Worm (Caenorhabditis elegans) whole organism, mixed stage, embryonic: ENCODE results near the gene W05B2.2.

Experiments used
- M03D4.4 ChIP-seq: sonication (generic microtip); optimal IDR thresholded peaks from 2 replicates; lab custom pipeline; 2017; ENCODE audit warnings: mild to moderate bottlenecking, missing genetic modification characterization, missing compliant biosample characterization
- bed-3 ChIP-seq: fragments of 200-800 bp; sonication (Bioruptor generic); optimal IDR thresholded peaks from 3 replicates; lab custom pipeline; 2018; ENCODE audit warnings: mild to moderate bottlenecking, missing genetic modification characterization, moderate library complexity, missing compliant biosample characterization
- blmp-1 ChIP-seq: fragments of 150-350 bp; optimal IDR thresholded peaks from 2 replicates; lab custom pipeline; 2014; ENCODE audit warnings: missing biosample characterization, missing genetic modification characterization
- ceh-39 ChIP-seq: fragments of 150-350 bp; optimal IDR thresholded peaks from 2 replicates; lab custom pipeline; 2014; ENCODE audit warnings: missing biosample characterization, missing genetic modification characterization
- ceh-43 ChIP-seq: fragments of 200-800 bp; sonication (Bioruptor generic); optimal IDR thresholded peaks from 2 replicates; lab custom pipeline; 2018; ENCODE audit warnings: mild to moderate bottlenecking, missing genetic modification characterization, moderate library complexity, missing compliant biosample characterization
- ceh-83 ChIP-seq: fragments of 200-800 bp; sonication (Bioruptor generic); optimal IDR thresholded peaks from 2 replicates; lab custom pipeline; 2018; ENCODE audit warnings: mild to moderate bottlenecking, missing genetic modification characterization, missing compliant biosample characterization
- ces-1 ChIP-seq: fragments of 150-350 bp; optimal IDR thresholded peaks from 2 replicates; lab custom pipeline; 2014; ENCODE audit warnings: missing biosample characterization, missing genetic modification reagents, missing genetic modification characterization
- cnd-1 ChIP-seq: fragments of 200-800 bp; sonication (Bioruptor generic); optimal IDR thresholded peaks from 2 replicates; lab custom pipeline; 2018; ENCODE audit warnings: mild to moderate bottlenecking, missing genetic modification characterization, missing compliant biosample characterization
- drap-1 ChIP-seq: fragments of 200-800 bp; sonication (Bioruptor generic); optimal IDR thresholded peaks from 3 replicates; lab custom pipeline; 2018; ENCODE audit warnings: mild to moderate bottlenecking, missing genetic modification characterization, missing compliant biosample characterization
- elt-1 ChIP-seq: sonication (generic microtip); optimal IDR thresholded peaks from 2 replicates; lab custom pipeline; 2017; ENCODE audit warnings: missing genetic modification characterization, mild to moderate bottlenecking, missing compliant biosample characterization, antibody characterized with exemption, moderate library complexity, borderline replicate concordance; ENCODE audit not compliant: insufficient read depth
- elt-3 ChIP-seq: fragments of 150-350 bp; optimal IDR thresholded peaks from 2 replicates; lab custom pipeline; 2014; ENCODE audit warnings: missing biosample characterization, missing genetic modification characterization
- flh-1 ChIP-seq: fragments of 200-800 bp; sonication (Bioruptor generic); optimal IDR thresholded peaks from 2 replicates; lab custom pipeline; 2018; ENCODE audit warnings: mild to moderate bottlenecking, missing genetic modification characterization, moderate library complexity, missing compliant biosample characterization
- ham-2 ChIP-seq: fragments of 200-800 bp; sonication (Bioruptor generic); optimal IDR thresholded peaks from 2 replicates; lab custom pipeline; 2018; ENCODE audit warnings: mild to moderate bottlenecking, missing genetic modification characterization, missing compliant biosample characterization
- hlh-1 ChIP-seq: fragments of 150-350 bp; optimal IDR thresholded peaks from 2 replicates; lab custom pipeline; 2014; ENCODE audit warnings: missing biosample characterization, missing genetic modification reagents, missing genetic modification characterization
- lin-13 ChIP-seq: fragments of 150-350 bp; optimal IDR thresholded peaks from 2 replicates; lab custom pipeline; 2014; ENCODE audit warnings: missing biosample characterization, missing genetic modification characterization
- lin-32 ChIP-seq: fragments of 200-800 bp; sonication (Bioruptor generic); optimal IDR thresholded peaks from 2 replicates; lab custom pipeline; 2018; ENCODE audit warnings: mild to moderate bottlenecking, missing genetic modification characterization, missing compliant biosample characterization
- lsy-2 ChIP-seq: fragments of 150-350 bp; optimal IDR thresholded peaks from 2 replicates; lab custom pipeline; 2014; ENCODE audit warnings: missing biosample characterization, missing genetic modification characterization
- mab-5 ChIP-seq: fragments of 150-350 bp; optimal IDR thresholded peaks from 2 replicates; lab custom pipeline; 2014; ENCODE audit warnings: missing biosample characterization, missing genetic modification characterization
- mep-1 ChIP-seq: fragments of 150-350 bp; optimal IDR thresholded peaks from 2 replicates; lab custom pipeline; 2017; ENCODE audit warnings: missing biosample characterization, missing genetic modification reagents, missing genetic modification characterization, inconsistent platforms
- mls-2 ChIP-seq: sonication (generic microtip); optimal IDR thresholded peaks from 2 replicates; lab custom pipeline; 2016; ENCODE audit warnings: mild to moderate bottlenecking, missing genetic modification characterization, moderate library complexity, missing compliant biosample characterization
- nhr-12 ChIP-seq: fragments of 150-350 bp; optimal IDR thresholded peaks from 2 replicates; lab custom pipeline; 2014; ENCODE audit warnings: missing biosample characterization, missing genetic modification characterization
- nhr-2 ChIP-seq: fragments of 150-350 bp; optimal IDR thresholded peaks from 2 replicates; lab custom pipeline; 2014; ENCODE audit warnings: missing biosample characterization, missing genetic modification characterization
- nhr-237 ChIP-seq: fragments of 150-350 bp; optimal IDR thresholded peaks from 2 replicates; lab custom pipeline; 2014; ENCODE audit warnings: missing biosample characterization, missing genetic modification characterization
- nhr-28 ChIP-seq: fragments of 150-350 bp; optimal IDR thresholded peaks from 2 replicates; lab custom pipeline; 2014; ENCODE audit warnings: missing biosample characterization, missing genetic modification characterization
- nhr-76 ChIP-seq: sonication (generic microtip); optimal IDR thresholded peaks from 2 replicates; lab custom pipeline; 2017; ENCODE audit warnings: missing biosample characterization, missing genetic modification characterization
- pha-4 ChIP-seq: fragments of 150-350 bp; optimal IDR thresholded peaks from 2 replicates; lab custom pipeline; 2018; ENCODE audit warnings: missing biosample characterization, missing genetic modification reagents, missing genetic modification characterization
- sem-2 ChIP-seq: fragments of 200-800 bp; sonication (Bioruptor generic); optimal IDR thresholded peaks from 2 replicates; lab custom pipeline; 2018; ENCODE audit warnings: mild to moderate bottlenecking, missing genetic modification characterization, missing compliant biosample characterization
- snpc-4 ChIP-seq: fragments of 150-350 bp; optimal IDR thresholded peaks from 2 replicates; lab custom pipeline; 2014; ENCODE audit warnings: missing biosample characterization, missing genetic modification characterization
- sptf-1 ChIP-seq: sonication (generic microtip); optimal IDR thresholded peaks from 2 replicates; lab custom pipeline; 2017; ENCODE audit warnings: mild to moderate bottlenecking, missing genetic modification characterization, moderate library complexity, missing compliant biosample characterization
- tbx-8 ChIP-seq: fragments of 200-800 bp; sonication (Bioruptor generic); optimal IDR thresholded peaks from 2 replicates; lab custom pipeline; 2018; ENCODE audit warnings: mild to moderate bottlenecking, missing genetic modification characterization, moderate library complexity, missing compliant biosample characterization
- unc-39 ChIP-seq: fragments of 150-350 bp; optimal IDR thresholded peaks from 2 replicates; lab custom pipeline; 2014; ENCODE audit warnings: missing biosample characterization, missing genetic modification characterization
- unc-62 ChIP-seq: fragments of 150-350 bp; optimal IDR thresholded peaks from 2 replicates; lab custom pipeline; 2014; ENCODE audit warnings: missing biosample characterization, missing genetic modification reagents, missing genetic modification characterization
- zip-8 ChIP-seq: fragments of 150-350 bp; optimal IDR thresholded peaks from 2 replicates; lab custom pipeline; 2014; ENCODE audit warnings: missing biosample characterization, missing genetic modification characterization
- ztf-11 ChIP-seq: fragments of 150-350 bp; optimal IDR thresholded peaks from 2 replicates; lab custom pipeline; 2014; ENCODE audit warnings: missing biosample characterization, missing genetic modification characterization

W05B2.2 gene

ce11 chrIII:11007552-11008272 is 40.8 kb upstream of the W05B2.2 start, which contains the start of the genes fipr-17 and Y48A6B.3:
TSS of gene fipr-17 (minus strand) at chrIII:11007602.
TSS of gene Y48A6B.3 (plus strand) at chrIII:11008222.
- TF ChIP-seq nhr-12 (tag; lab: Kevin White, UChicago) (no peak), ham-2 (GFP tag; lab: Kevin White, UChicago) (no peak), sptf-1 (tag; lab: Kevin White, UChicago) (peak; percentile 47), ceh-43 (GFP tag; lab: Kevin White, UChicago) (no peak), pha-4 (peak; percentile 64), nhr-76 (tag; lab: Kevin White, UChicago) (no peak), M03D4.4 (tag; lab: Kevin White, UChicago) (no peak), nhr-237 (tag; lab: Kevin White, UChicago) (peak; percentile 91), ceh-39 (tag; lab: Kevin White, UChicago) (peak; percentile 85), cnd-1 (no peak), lsy-2 (tag; lab: Kevin White, UChicago) (peak; percentile 84), lin-13 (tag; lab: Kevin White, UChicago) (peak; percentile 71), unc-62 (GFP tag; lab: Kevin White, UChicago) (peak; percentile 6), mep-1 (peak; percentile 91), blmp-1 (tag; lab: Kevin White, UChicago) (peak; percentile 36), ces-1 (peak; percentile 87), hlh-1 (tag; lab: Kevin White, UChicago) (peak; percentile 3)

- TF ChIP-seq zip-8 (tag; lab: Kevin White, UChicago) = no peak
- TF ChIP-seq bed-3 = no peak
- no peak for TF ChIP-seq unc-62 (GFP tag; lab: Kevin White, UChicago)
- no peak for TF ChIP-seq ces-1
- no peak for TF ChIP-seq ceh-83
- TF ChIP-seq nhr-76 (tag; lab: Kevin White, UChicago) = no peak
- no peak for TF ChIP-seq blmp-1 (tag; lab: Kevin White, UChicago)
- no peak for TF ChIP-seq mep-1
- no peak for TF ChIP-seq ceh-43 (GFP tag; lab: Kevin White, UChicago)
- TF ChIP-seq cnd-1 = no peak
- no peak for TF ChIP-seq ceh-39 (tag; lab: Kevin White, UChicago)
- no peak for TF ChIP-seq hlh-1 (tag; lab: Kevin White, UChicago)
- TF ChIP-seq lin-32 (GFP tag; lab: Kevin White, UChicago) = no peak
- TF ChIP-seq mls-2 (tag; lab: Kevin White, UChicago) = no peak
- no peak for TF ChIP-seq snpc-4 (tag; lab: Kevin White, UChicago)
- TF ChIP-seq nhr-12 (tag; lab: Kevin White, UChicago) = no peak
- no peak for TF ChIP-seq lin-13 (tag; lab: Kevin White, UChicago)
- TF ChIP-seq flh-1 (GFP tag; lab: Kevin White, UChicago) = no peak
- no peak for TF ChIP-seq ham-2 (GFP tag; lab: Kevin White, UChicago)
- TF ChIP-seq, all 35 proteins: peak for 0
These were observed 35.9 kb upstream of the W05B2.2 start for ce11 chrIII:11002808-11003207.

- no peak for TF ChIP-seq ham-2 (GFP tag; lab: Kevin White, UChicago)
- no peak for TF ChIP-seq ceh-83
- TF ChIP-seq mab-5 (tag; lab: Kevin White, UChicago) = no peak
- TF ChIP-seq unc-62 (GFP tag; lab: Kevin White, UChicago) = no peak
- TF ChIP-seq mls-2 (tag; lab: Kevin White, UChicago) = no peak
- TF ChIP-seq drap-1 (GFP tag; lab: Kevin White, UChicago) = no peak
- no peak for TF ChIP-seq tbx-8
- TF ChIP-seq unc-39 = no peak
- TF ChIP-seq, all 35 proteins: peak for 0
These were observed 28.2 kb upstream of the W05B2.2 start, which contains the start of gene dmsr-5 for ce11 chrIII:10995156-10995555. TSS of gene dmsr-5 (minus strand) at chrIII:10995256.

ce11 chrIII:10994085-10994484 is 27.2 kb upstream of the W05B2.2 start:
- TF ChIP-seq mab-5 (tag; lab: Kevin White, UChicago) = no peak
- no peak for TF ChIP-seq drap-1 (GFP tag; lab: Kevin White, UChicago)
- no peak for TF ChIP-seq M03D4.4 (tag; lab: Kevin White, UChicago)
- peak; percentile 91 for TF ChIP-seq zip-8 (tag; lab: Kevin White, UChicago)

- TF ChIP-seq mls-2 (tag; lab: Kevin White, UChicago) (peak; percentile 98), lin-32 (GFP tag; lab: Kevin White, UChicago) (peak; percentile 93), nhr-12 (tag; lab: Kevin White, UChicago) (peak; percentile 16), zip-8 (tag; lab: Kevin White, UChicago) (no peak), lsy-2 (tag; lab: Kevin White, UChicago) (peak; percentile 78), hlh-1 (tag; lab: Kevin White, UChicago) (peak; percentile 84), snpc-4 (tag; lab: Kevin White, UChicago) (no peak), flh-1 (GFP tag; lab: Kevin White, UChicago) (peak; percentile 77), tbx-8 (peak; percentile 95), unc-62 (GFP tag; lab: Kevin White, UChicago) (peak; percentile 89), ztf-11 (tag; lab: Kevin White, UChicago) (peak; percentile 79), ceh-83 (peak; percentile 95), ces-1 (peak; percentile 95), drap-1 (GFP tag; lab: Kevin White, UChicago) (peak; percentile 99), mab-5 (tag; lab: Kevin White, UChicago) (peak; percentile 90), mep-1 (peak; percentile 91), ham-2 (GFP tag; lab: Kevin White, UChicago) (peak; percentile 99), M03D4.4 (tag; lab: Kevin White, UChicago) (peak; percentile 95), nhr-2 (peak; percentile 16), pha-4 (peak; percentile 94), elt-3 (peak; percentile 86), sem-2 (peak; percentile 93), elt-1 (peak; percentile 4), lin-13 (tag; lab: Kevin White, UChicago) (peak; percentile 89), unc-39 (no peak), nhr-237 (tag; lab: Kevin White, UChicago) (peak; percentile 93), nhr-28 (tag; lab: Kevin White, UChicago) (peak; percentile 25)
These were observed 22.7 kb upstream of the W05B2.2 start for ce11 chrIII:10989491-10990032.
